Fruit fly (Drosophila melanogaster) S2 (cell line): ENCODE data around the gene hook.

Experiments used
- CG8478 ChIP-seq: fragments of >200 bp; optimal IDR thresholded peaks from 2 replicates; lab custom pipeline; 2018
- CTCF ChIP-seq, 2 experiments: fragments of >200 bp; optimal IDR thresholded peaks; 2 replicates each; lab custom pipeline; 2018

The hook gene

dm6 chr2L:19002468-19002867 is 30.8 kb downstream of the hook start:
- TF ChIP-seq CTCF (optimal IDR thresholded peaks at IDR 0.05; lab: Kevin White, UChicago) (no peak), CG8478 (no peak)

- TF ChIP-seq CG8478 (no peak), CTCF (optimal IDR thresholded peaks at IDR 0.05; lab: Kevin White, UChicago) (no peak)
Measured at dm6 chr2L:18997148-18997547, 36.1 kb downstream of the hook start, which contains the start of gene CG31792. Gene CG31792, plus strand, starts transcription at chr2L:18997448.

dm6 chr2L:18995660-18996417 is 37.5 kb downstream of the hook start, which contains the start of gene CG10650:
Gene CG10650, minus strand, starts transcription at chr2L:18995934.
- TF ChIP-seq CTCF (optimal IDR thresholded peaks at IDR 0.05; lab: Kevin White, UChicago): no peak

dm6 chr2L:18992196-18992595 is 41.1 kb downstream of the hook start, which contains the start of gene CG46465:
Gene CG46465, plus strand, starts transcription at chr2L:18992496.
- TF ChIP-seq CTCF (optimal IDR thresholded peaks at IDR 0.05; lab: Kevin White, UChicago) (no peak), CG8478 (no peak)

- TF ChIP-seq CG8478 (no peak), CTCF (optimal IDR thresholded peaks at IDR 0.05; lab: Kevin White, UChicago) (no peak)
Measured at dm6 chr2L:18990720-18991119, 42.6 kb downstream of the hook start, which contains the start of gene CG15169. Gene CG15169, plus strand, starts transcription at chr2L:18991020.

dm6 chr2L:18990133-18990532 is 43.2 kb downstream of the hook start, which contains the start of gene CG15170:
Gene CG15170, minus strand, starts transcription at chr2L:18990233.
- TF ChIP-seq CG8478 (no peak), CTCF (optimal IDR thresholded peaks at IDR 0.05; lab: Kevin White, UChicago) (no peak)

dm6 chr2L:18987078-18987895 is 46.0 kb downstream of the hook start, which contains the start of the genes Swip-1 and EMC5:
Gene Swip-1, minus strand, starts transcription at chr2L:18987280.
Gene EMC5, plus strand, starts transcription at chr2L:18987707.
- TF ChIP-seq CTCF (optimal IDR thresholded peaks at IDR 0.05; lab: Kevin White, UChicago) (no peak), CG8478 (no peak)

dm6 chr2L:18986125-18986498 is 47.2 kb downstream of the hook start:
- TF ChIP-seq CTCF (optimal IDR thresholded peaks at IDR 0.05; lab: Kevin White, UChicago) (no peak), CG8478 (no peak)

dm6 chr2L:18985201-18986124 is 47.8 kb downstream of the hook start:
- TF ChIP-seq CG8478 (no peak), CTCF (optimal IDR thresholded peaks at IDR 0.05; lab: Kevin White, UChicago) (no peak)

dm6 chr2L:18984158-18984557 is 49.1 kb downstream of the hook start:
- TF ChIP-seq CTCF (optimal IDR thresholded peaks at IDR 0.05; lab: Kevin White, UChicago) (no peak), CG8478 (no peak)

- TF ChIP-seq CTCF (optimal IDR thresholded peaks at IDR 0.05; lab: Kevin White, UChicago) (no peak), CG8478 (no peak)
Measured at dm6 chr2L:18982826-18983758, 50.2 kb downstream of the hook start.

dm6 chr2L:18981947-18982579 is 51.2 kb downstream of the hook start:
- TF ChIP-seq CG8478 (no peak), CTCF (optimal IDR thresholded peaks at IDR 0.05; lab: Kevin White, UChicago) (no peak)

dm6 chr2L:18981484-18981883 is 51.8 kb downstream of the hook start:
- TF ChIP-seq CTCF (optimal IDR thresholded peaks at IDR 0.05; lab: Kevin White, UChicago): no peak
- no peak for TF ChIP-seq CG8478
